Fruit fly (Drosophila melanogaster) whole organism, embryonic: ENCODE results near the gene CG10431.

Experiments used
- B-H1 ChIP-seq: fragments of 200-800 bp; sonication (Bioruptor generic); IDR thresholded peaks from 3 replicates; pipeline ENCODE4 v1.3.6; 2022; ENCODE audit warnings: missing biosample characterization, missing genetic modification characterization
- Bteb2 ChIP-seq: fragments of 200-800 bp; sonication (Bioruptor generic); optimal IDR thresholded peaks from 2 replicates; lab custom pipeline; 2016; ENCODE audit warnings: missing biosample characterization, missing genetic modification characterization
- CG10543 ChIP-seq: fragments of 200-800 bp; sonication (Bioruptor generic); optimal IDR thresholded peaks from 3 replicates; lab custom pipeline; 2017; ENCODE audit warnings: missing biosample characterization, mild to moderate bottlenecking, missing genetic modification characterization, moderate library complexity
- CG11696 ChIP-seq: fragments of 200-800 bp; sonication (Bioruptor generic); IDR thresholded peaks from 2 replicates; pipeline ENCODE4 v1.3.6; 2022; ENCODE audit warnings: missing biosample characterization, missing genetic modification characterization
- CG12769 ChIP-seq: fragments of 200-800 bp; sonication (Bioruptor generic); optimal IDR thresholded peaks from 2 replicates; lab custom pipeline; 2019; ENCODE audit warnings: missing biosample characterization, mild to moderate bottlenecking, missing genetic modification characterization, moderate library complexity
- CG14014 ChIP-seq: fragments of 200-800 bp; sonication (Bioruptor generic); IDR thresholded peaks from 2 replicates; pipeline ENCODE4 v1.3.6; 2022; ENCODE audit warnings: missing biosample characterization, missing genetic modification characterization
- CG14050 ChIP-seq: fragments of 200-800 bp; sonication (Bioruptor generic); IDR thresholded peaks from 3 replicates; pipeline ENCODE4 v1.3.6; 2022; ENCODE audit warnings: missing biosample characterization, missing genetic modification characterization
- CG15269 ChIP-seq: fragments of 200-800 bp; sonication (Bioruptor generic); optimal IDR thresholded peaks from 2 replicates; lab custom pipeline; 2018; ENCODE audit warnings: missing biosample characterization, mild to moderate bottlenecking, missing genetic modification characterization, moderate library complexity
- CG1602 ChIP-seq: fragments of 200-800 bp; sonication (Bioruptor generic); optimal IDR thresholded peaks from 3 replicates; lab custom pipeline; 2016; ENCODE audit warnings: missing biosample characterization, missing genetic modification characterization
- CG1603 ChIP-seq: fragments of 200-800 bp; sonication (Bioruptor generic); optimal IDR thresholded peaks from 2 replicates; lab custom pipeline; 2019; ENCODE audit warnings: missing biosample characterization, mild to moderate bottlenecking, missing genetic modification characterization, moderate library complexity
- CG16779 ChIP-seq: fragments of 200-800 bp; sonication (Bioruptor generic); IDR thresholded peaks from 2 replicates; pipeline ENCODE4 v1.3.6; 2022; ENCODE audit warnings: missing biosample characterization, missing genetic modification characterization
- CG16863 ChIP-seq: fragments of 200-800 bp; sonication (Bioruptor generic); optimal IDR thresholded peaks from 3 replicates; lab custom pipeline; 2016; ENCODE audit warnings: missing biosample characterization, missing genetic modification characterization
- CG17186 ChIP-seq: fragments of 200-800 bp; sonication (Bioruptor generic); optimal IDR thresholded peaks from 3 replicates; lab custom pipeline; 2017; ENCODE audit warnings: missing biosample characterization, missing genetic modification reagents, missing genetic modification characterization
- CG17359 ChIP-seq: fragments of 200-800 bp; sonication (Bioruptor generic); optimal IDR thresholded peaks from 3 replicates; lab custom pipeline; 2018; ENCODE audit warnings: missing biosample characterization, mild to moderate bottlenecking, missing genetic modification characterization, moderate library complexity
- CG18764 ChIP-seq: fragments of 200-800 bp; sonication (Bioruptor generic); optimal IDR thresholded peaks from 3 replicates; lab custom pipeline; 2016; ENCODE audit warnings: missing biosample characterization, missing genetic modification characterization
- CG30403 ChIP-seq: fragments of 200-800 bp; sonication (Bioruptor generic); optimal IDR thresholded peaks from 3 replicates; lab custom pipeline; 2016; ENCODE audit warnings: missing biosample characterization, missing genetic modification characterization
- CG3065 ChIP-seq: fragments of 200-800 bp; sonication (Bioruptor generic); optimal IDR thresholded peaks from 2 replicates; lab custom pipeline; 2016; ENCODE audit warnings: missing biosample characterization, missing genetic modification characterization
- CG32767 ChIP-seq: fragments of 200-800 bp; sonication (Bioruptor generic); IDR thresholded peaks from 2 replicates; pipeline ENCODE4 v1.3.6; 2022; ENCODE audit warnings: missing biosample characterization, missing genetic modification characterization
- CG42726 ChIP-seq: fragments of 200-800 bp; sonication (Bioruptor generic); IDR thresholded peaks from 2 replicates; pipeline ENCODE4 v1.3.6; 2022; ENCODE audit warnings: missing biosample characterization, missing genetic modification characterization; ENCODE audit not compliant: partially characterized antibody
- CG6683 ChIP-seq: fragments of 200-800 bp; sonication (Bioruptor generic); optimal IDR thresholded peaks from 2 replicates; lab custom pipeline; 2017; ENCODE audit warnings: missing biosample characterization, mild to moderate bottlenecking, missing genetic modification characterization, missing genetic modification reagents
- CG6765 ChIP-seq: fragments of 200-800 bp; sonication (Bioruptor generic); optimal IDR thresholded peaks from 3 replicates; lab custom pipeline; 2017; ENCODE audit warnings: missing biosample characterization, mild to moderate bottlenecking, missing genetic modification characterization
- CG7786 ChIP-seq: fragments of 200-800 bp; sonication (Bioruptor generic); optimal IDR thresholded peaks from 2 replicates; lab custom pipeline; 2016; ENCODE audit warnings: missing biosample characterization, missing genetic modification characterization
- CG8359 ChIP-seq: fragments of 200-800 bp; sonication (Bioruptor generic); optimal IDR thresholded peaks from 2 replicates; lab custom pipeline; 2017; ENCODE audit warnings: missing biosample characterization, mild to moderate bottlenecking, missing genetic modification characterization, borderline replicate concordance
- CG9215 ChIP-seq: fragments of 200-800 bp; sonication (Bioruptor generic); IDR thresholded peaks from 2 replicates; pipeline ENCODE4 v1.3.6; 2022; ENCODE audit warnings: missing biosample characterization, missing genetic modification characterization
- CHES-1-like ChIP-seq: fragments of 200-800 bp; sonication (Bioruptor generic); optimal IDR thresholded peaks from 2 replicates; lab custom pipeline; 2016; ENCODE audit warnings: missing biosample characterization, missing genetic modification characterization
- E2f2 ChIP-seq: fragments of 200-800 bp; sonication (Bioruptor generic); IDR thresholded peaks from 2 replicates; pipeline ENCODE4 v1.3.6; 2022; ENCODE audit warnings: missing biosample characterization, missing genetic modification characterization
- Fer2 ChIP-seq: fragments of 200-800 bp; sonication (Bioruptor generic); optimal IDR thresholded peaks from 2 replicates; lab custom pipeline; 2018; ENCODE audit warnings: missing biosample characterization, mild to moderate bottlenecking, missing genetic modification characterization, moderate library complexity
- Hmx ChIP-seq: fragments of 200-800 bp; sonication (Bioruptor generic); optimal IDR thresholded peaks from 2 replicates; lab custom pipeline; 2016; ENCODE audit warnings: missing biosample characterization, missing genetic modification characterization
- Lim3 ChIP-seq: fragments of 200-800 bp; sonication (Bioruptor generic); IDR thresholded peaks from 2 replicates; pipeline ENCODE4 v1.3.6; 2022; ENCODE audit warnings: missing biosample characterization, missing genetic modification characterization
- MTF-1 ChIP-seq: fragments of 200-800 bp; sonication (Bioruptor generic); optimal IDR thresholded peaks from 2 replicates; lab custom pipeline; 2018; ENCODE audit warnings: missing biosample characterization, mild to moderate bottlenecking, missing genetic modification characterization, borderline replicate concordance
- Myb ChIP-seq: fragments of 200-800 bp; sonication (Bioruptor generic); optimal IDR thresholded peaks from 2 replicates; lab custom pipeline; 2016; ENCODE audit warnings: missing biosample characterization, missing genetic modification characterization
- Nf-YA ChIP-seq: fragments of 200-800 bp; sonication (Bioruptor generic); IDR thresholded peaks from 2 replicates; pipeline ENCODE4 v1.3.6; 2022; ENCODE audit warnings: missing biosample characterization, missing genetic modification characterization
- TFAM ChIP-seq: fragments of 200-800 bp; sonication (Bioruptor generic); optimal IDR thresholded peaks from 2 replicates; lab custom pipeline; 2017; ENCODE audit warnings: missing biosample characterization, missing genetic modification characterization, inconsistent platforms
- amos ChIP-seq: fragments of 200-800 bp; sonication (Bioruptor generic); IDR thresholded peaks from 2 replicates; pipeline ENCODE4 v1.3.6; 2022; ENCODE audit warnings: missing biosample characterization, missing genetic modification characterization; ENCODE audit not compliant: partially characterized antibody
- br ChIP-seq: fragments of >200 bp; optimal IDR thresholded peaks from 2 replicates; lab custom pipeline; 2017
- caup ChIP-seq: fragments of 200-800 bp; sonication (Bioruptor generic); optimal IDR thresholded peaks from 3 replicates; lab custom pipeline; 2017; ENCODE audit warnings: missing biosample characterization, mild to moderate bottlenecking, missing genetic modification characterization, moderate library complexity; ENCODE audit not compliant: severe bottlenecking
- chn ChIP-seq: fragments of 200-800 bp; sonication (Bioruptor generic); optimal IDR thresholded peaks from 2 replicates; lab custom pipeline; 2016; ENCODE audit warnings: missing biosample characterization, missing genetic modification characterization
- emc ChIP-seq: fragments of 200-800 bp; sonication (Bioruptor generic); optimal IDR thresholded peaks from 2 replicates; lab custom pipeline; 2016; ENCODE audit warnings: missing biosample characterization, missing genetic modification characterization
- exex ChIP-seq: fragments of 200-800 bp; sonication (Bioruptor generic); optimal IDR thresholded peaks from 4 replicates; lab custom pipeline; 2018; ENCODE audit warnings: missing biosample characterization, mild to moderate bottlenecking, missing genetic modification characterization, moderate library complexity
- eyg ChIP-seq: fragments of 200-800 bp; sonication (Bioruptor generic); optimal IDR thresholded peaks from 3 replicates; lab custom pipeline; 2016; ENCODE audit warnings: missing biosample characterization, missing genetic modification characterization
- fd96Cb ChIP-seq: fragments of 200-800 bp; sonication (Bioruptor generic); optimal IDR thresholded peaks from 2 replicates; lab custom pipeline; 2018; ENCODE audit warnings: missing biosample characterization, mild to moderate bottlenecking, missing genetic modification characterization, moderate library complexity
- fu2 ChIP-seq: fragments of 200-800 bp; sonication (Bioruptor generic); optimal IDR thresholded peaks from 2 replicates; lab custom pipeline; 2016; ENCODE audit warnings: missing biosample characterization, missing genetic modification characterization
- gcm2 ChIP-seq: fragments of 200-800 bp; sonication (Bioruptor generic); optimal IDR thresholded peaks from 2 replicates; lab custom pipeline; 2016; ENCODE audit warnings: missing biosample characterization, missing genetic modification characterization
- mam ChIP-seq: fragments of 200-800 bp; sonication (Bioruptor generic); optimal IDR thresholded peaks from 3 replicates; lab custom pipeline; 2016; ENCODE audit warnings: missing biosample characterization, missing genetic modification characterization
- nom ChIP-seq: fragments of 200-800 bp; sonication (Bioruptor generic); optimal IDR thresholded peaks from 2 replicates; lab custom pipeline; 2017; ENCODE audit warnings: missing biosample characterization, missing genetic modification characterization, mild to moderate bottlenecking, moderate library complexity, missing genetic modification reagents
- pzg ChIP-seq: fragments of 200-800 bp; sonication (Bioruptor generic); optimal IDR thresholded peaks from 3 replicates; lab custom pipeline; 2018; ENCODE audit warnings: missing biosample characterization, mild to moderate bottlenecking, missing genetic modification characterization, moderate library complexity
- slou ChIP-seq: fragments of 200-800 bp; sonication (Bioruptor generic); optimal IDR thresholded peaks from 3 replicates; lab custom pipeline; 2016; ENCODE audit warnings: missing biosample characterization, missing genetic modification characterization
- sug ChIP-seq: fragments of 200-800 bp; optimal IDR thresholded peaks from 2 replicates; lab custom pipeline; 2019; ENCODE audit warnings: missing biosample characterization, mild to moderate bottlenecking, missing genetic modification characterization, moderate library complexity
- tna ChIP-seq: fragments of 200-800 bp; sonication (Bioruptor generic); IDR thresholded peaks from 2 replicates; pipeline ENCODE4 v1.3.6; 2022; ENCODE audit warnings: missing biosample characterization, missing genetic modification characterization; ENCODE audit not compliant: partially characterized antibody
- toy ChIP-seq: fragments of 200-800 bp; sonication (Bioruptor generic); IDR thresholded peaks from 2 replicates; pipeline ENCODE4 v1.3.6; 2022; ENCODE audit warnings: missing biosample characterization, missing genetic modification characterization

Gene CG10431

dm6 chr2L:18948065-18948723, 26.3 kb upstream of the CG10431 start (continued):
- no peak for TF ChIP-seq slou (GFP tag; lab: Kevin White, UChicago)
- no peak for TF ChIP-seq pzg (GFP tag; lab: Kevin White, UChicago)
- no peak for TF ChIP-seq emc (GFP tag; lab: Kevin White, UChicago)
- TF ChIP-seq E2f2 (GFP tag; lab: Robert Waterston, UW), result no peak
- peak; percentile 25 for TF ChIP-seq chn (GFP tag; lab: Kevin White, UChicago)
- no peak for TF ChIP-seq CG42726 (GFP tag; lab: Robert Waterston, UW)
- TF ChIP-seq Fer2, result peak; percentile 32
- TF ChIP-seq CG15269 (tag; lab: Kevin White, UChicago), result peak; percentile 40
- TF ChIP-seq TFAM, result no peak
- TF ChIP-seq Bteb2 (GFP tag; lab: Kevin White, UChicago), result no peak
- no peak for TF ChIP-seq CG8359
- TF ChIP-seq CG14014, result no peak
- TF ChIP-seq CG17186 (GFP tag; lab: Kevin White, UChicago), result peak; percentile 17
- TF ChIP-seq CG30403, result peak; percentile 77
- TF ChIP-seq CHES-1-like, result no peak
- TF ChIP-seq CG32767, result no peak
- no peak for TF ChIP-seq sug (tag; lab: Kevin White, UChicago)
- TF ChIP-seq CG1602 (GFP tag; lab: Kevin White, UChicago), result peak; percentile 57
- TF ChIP-seq MTF-1 (GFP tag; lab: Kevin White, UChicago), result no peak
- TF ChIP-seq exex (tag; lab: Kevin White, UChicago), result no peak
- TF ChIP-seq B-H1 (GFP tag; lab: Robert Waterston, UW), result peak; percentile 50; the same call in 2 of the 3 replicates
- no peak for TF ChIP-seq CG6765 (GFP tag; lab: Kevin White, UChicago)
- no peak for TF ChIP-seq mam (GFP tag; lab: Kevin White, UChicago)
- TF ChIP-seq CG1603 (tag; lab: Kevin White, UChicago), result peak; percentile 57
- no peak for TF ChIP-seq Nf-YA (GFP tag; lab: Robert Waterston, UW)
- peak; percentile 18 for TF ChIP-seq CG18764
- no peak for TF ChIP-seq gcm2 (GFP tag; lab: Kevin White, UChicago)
- TF ChIP-seq toy, result no peak
- TF ChIP-seq CG11696, result 0 out of 2 replicates have a peak, but pooled peaks have one; percentile 22
- TF ChIP-seq CG7786 (GFP tag; lab: Kevin White, UChicago), result peak; percentile 19
- 0 out of 3 replicates have a peak, but pooled peaks have one; percentile 11 for TF ChIP-seq CG14050
- TF ChIP-seq CG16863 (GFP tag; lab: Kevin White, UChicago), result no peak
- TF ChIP-seq Lim3 (GFP tag; lab: Robert Waterston, UW), result no peak
- no peak for TF ChIP-seq amos
- TF ChIP-seq CG3065 (GFP tag; lab: Kevin White, UChicago), result no peak
- TF ChIP-seq CG6683 (GFP tag; lab: Kevin White, UChicago), result peak; percentile 19
- TF ChIP-seq fd96Cb (tag; lab: Kevin White, UChicago), result peak; percentile 78
- no peak for TF ChIP-seq Hmx (GFP tag; lab: Kevin White, UChicago)
- no peak for TF ChIP-seq tna (GFP tag; lab: Robert Waterston, UW)
- TF ChIP-seq CG10543 (GFP tag; lab: Kevin White, UChicago), result peak; percentile 41
- no peak for TF ChIP-seq br (lab: Kevin White, UChicago)
- TF ChIP-seq CG9215 (GFP tag; lab: Robert Waterston, UW), result no peak
- TF ChIP-seq CG12769 (tag; lab: Kevin White, UChicago), result no peak
- no peak for TF ChIP-seq Myb
- TF ChIP-seq nom, result peak; percentile 52
- no peak for TF ChIP-seq caup (GFP tag; lab: Kevin White, UChicago)
- peak; percentile 72 for TF ChIP-seq CG17359 (tag; lab: Kevin White, UChicago)
- TF ChIP-seq fu2, result no peak
- no peak for TF ChIP-seq CG16779
- TF ChIP-seq eyg, result no peak
